Worm (Caenorhabditis elegans) whole organism, L4/young adult: ENCODE measurements around the gene tmed-4.

Experiments used
- W03F9.2 ChIP-seq: fragments of 150-350 bp; optimal IDR thresholded peaks from 2 replicates; lab custom pipeline; 2014; ENCODE audit warnings: missing biosample characterization, missing genetic modification characterization
- dao-5 ChIP-seq: sonication (generic microtip); optimal IDR thresholded peaks from 2 replicates; lab custom pipeline; 2016; ENCODE audit warnings: missing genotype, missing genetic modification characterization, moderate library complexity, missing compliant biosample characterization
- him-1 ChIP-seq: sonication (generic microtip); optimal IDR thresholded peaks from 2 replicates; lab custom pipeline; 2016; ENCODE audit warnings: missing genotype, missing genetic modification reagents, missing genetic modification characterization, missing compliant biosample characterization

DNA sequence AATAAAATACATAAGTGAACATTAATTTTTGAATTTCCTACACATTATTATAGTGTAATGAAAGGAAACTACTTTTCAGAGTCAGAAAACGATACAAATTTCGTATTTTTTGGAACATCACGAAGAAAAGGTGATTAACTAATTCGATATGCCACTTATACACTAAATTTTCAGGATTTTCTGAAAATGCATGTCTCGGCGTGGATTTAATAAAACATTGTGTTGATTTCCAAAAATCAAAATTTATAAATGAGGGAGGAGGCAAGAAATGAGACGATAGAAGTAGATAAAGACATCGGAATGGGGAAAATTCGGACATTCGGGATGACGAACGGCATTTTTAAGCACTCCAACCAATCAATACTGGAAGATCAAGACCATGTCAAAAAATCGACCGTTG lies 49.7 kb downstream of the tmed-4 start, which contains the start of gene Y116F11B.14:
- TF ChIP-seq him-1 (tag; lab: Kevin White, UChicago), result no peak
- no peak for TF ChIP-seq dao-5 (tag; lab: Kevin White, UChicago)
- no peak for TF ChIP-seq W03F9.2 (tag; lab: Kevin White, UChicago)
